Worm (Caenorhabditis elegans) whole organism, L4/young adult: ENCODE results near the gene sna-3.

Experiments
- W03F9.2 ChIP-seq: fragments of 150-350 bp; optimal IDR thresholded peaks from 2 replicates; lab custom pipeline; 2014; ENCODE audit warnings: missing biosample characterization, missing genetic modification characterization
- dao-5 ChIP-seq: sonication (generic microtip); optimal IDR thresholded peaks from 2 replicates; lab custom pipeline; 2016; ENCODE audit warnings: missing genotype, missing genetic modification characterization, moderate library complexity, missing compliant biosample characterization
- him-1 ChIP-seq: sonication (generic microtip); optimal IDR thresholded peaks from 2 replicates; lab custom pipeline; 2016; ENCODE audit warnings: missing genotype, missing genetic modification reagents, missing genetic modification characterization, missing compliant biosample characterization

DNA sequence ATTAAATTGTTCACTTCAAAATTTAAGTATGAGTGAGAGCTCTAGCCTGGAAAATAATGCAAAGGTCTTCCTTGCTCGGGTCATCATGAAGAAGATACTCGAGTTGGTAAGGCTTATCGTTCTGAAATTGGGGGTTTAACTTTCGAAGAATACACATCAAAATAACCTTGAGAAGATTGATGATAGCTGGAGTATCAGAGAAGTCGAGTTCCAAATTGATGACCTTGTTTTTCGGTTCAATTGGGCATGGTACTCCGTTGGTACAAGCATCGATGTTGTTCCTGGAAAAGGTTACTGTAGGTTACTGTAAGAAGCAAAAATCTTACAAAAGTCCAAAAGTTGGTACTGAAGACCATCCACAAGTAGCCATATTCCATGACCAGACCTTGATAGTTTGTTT is 29.8 kb downstream of the sna-3 start:
- TF ChIP-seq W03F9.2 (tag; lab: Kevin White, UChicago) (no peak), him-1 (tag; lab: Kevin White, UChicago) (no peak), dao-5 (tag; lab: Kevin White, UChicago) (no peak)
